Worm (Caenorhabditis elegans): Measurements from ENCODE around the gene C50A2.7.

- no peak for TF ChIP-seq lsy-2 (tag; optimal IDR thresholded peaks at IDR 0.05)
- no peak for TF ChIP-seq nhr-237 (tag; optimal IDR thresholded peaks at IDR 0.05)
- TF ChIP-seq ztf-4 (tag; optimal IDR thresholded peaks at IDR 0.05), result no peak
- no peak for TF ChIP-seq nhr-85 (tag)
- TF ChIP-seq lin-35 (GFP tag; optimal IDR thresholded peaks at IDR 0.05), result no peak
Observed at ce11 chrIV:1121511-1121910, 41.7 kb upstream of the C50A2.7 start.
